Worm (Caenorhabditis elegans) whole organism, late embryonic: ENCODE results near the gene srx-59.

Source experiments
- F13H6.1 ChIP-seq: sonication (generic microtip); optimal IDR thresholded peaks from 2 replicates; lab custom pipeline; 2016; ENCODE audit warnings: missing genetic modification characterization, missing compliant biosample characterization
- T23F11.4 ChIP-seq: fragments of 200-800 bp; sonication (Bioruptor generic); optimal IDR thresholded peaks from 2 replicates; lab custom pipeline; 2018; ENCODE audit warnings: mild to moderate bottlenecking, missing genetic modification characterization, missing compliant biosample characterization
- ama-1 ChIP-seq: fragments of 150-350 bp; optimal IDR thresholded peaks from 2 replicates; lab custom pipeline; 2014
- ceh-18 ChIP-seq: sonication (generic microtip); optimal IDR thresholded peaks from 2 replicates; lab custom pipeline; 2016; ENCODE audit warnings: missing genetic modification characterization, missing compliant biosample characterization
- dmd-4 ChIP-seq: sonication (generic microtip); optimal IDR thresholded peaks from 2 replicates; lab custom pipeline; 2016; ENCODE audit warnings: borderline replicate concordance, missing genetic modification characterization, missing compliant biosample characterization
- dve-1 ChIP-seq: sonication (generic microtip); optimal IDR thresholded peaks from 2 replicates; lab custom pipeline; 2017; ENCODE audit warnings: antibody characterized with exemption, mild to moderate bottlenecking, missing genetic modification characterization, missing compliant biosample characterization
- hlh-13 ChIP-seq: fragments of 200-800 bp; sonication (Bioruptor generic); optimal IDR thresholded peaks from 2 replicates; lab custom pipeline; 2018; ENCODE audit warnings: mild to moderate bottlenecking, missing genetic modification characterization, missing compliant biosample characterization
- hlh-15 ChIP-seq: sonication (generic microtip); optimal IDR thresholded peaks from 2 replicates; lab custom pipeline; 2016; ENCODE audit warnings: missing genetic modification characterization, missing compliant biosample characterization
- lim-6 ChIP-seq: sonication (generic microtip); optimal IDR thresholded peaks from 2 replicates; lab custom pipeline; 2016; ENCODE audit warnings: missing genetic modification characterization, missing compliant biosample characterization
- rnt-1 ChIP-seq: sonication (generic microtip); optimal IDR thresholded peaks from 2 replicates; lab custom pipeline; 2016; ENCODE audit warnings: missing genetic modification characterization, missing compliant biosample characterization

DNA sequence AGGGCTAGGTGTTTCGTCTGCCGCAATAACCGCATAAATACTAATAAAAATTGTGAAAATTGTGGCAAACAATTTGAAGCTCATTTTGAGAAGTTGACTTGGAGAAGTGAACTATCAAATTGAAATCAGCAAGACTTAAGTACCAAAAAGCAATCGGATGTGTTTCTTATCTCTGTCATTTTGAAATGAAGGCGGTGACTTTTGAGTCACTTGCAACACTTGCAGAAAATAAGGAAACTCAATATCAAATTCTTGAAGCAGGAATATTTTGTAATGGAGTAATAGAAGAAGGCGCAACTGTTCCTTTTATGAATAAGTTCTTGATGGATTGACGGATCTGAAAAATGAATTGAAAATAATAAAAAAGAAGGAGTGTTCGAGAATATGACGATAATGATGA, 20.4 kb upstream of the srx-59 start, which contains the start of gene T07H8.11:
- TF ChIP-seq hlh-15 (tag; lab: Kevin White, UChicago) (no peak), T23F11.4 (no peak), F13H6.1 (tag; lab: Kevin White, UChicago) (no peak), hlh-13 (GFP tag; lab: Kevin White, UChicago) (no peak), rnt-1 (tag; lab: Kevin White, UChicago) (no peak), ceh-18 (no peak), dve-1 (no peak), lim-6 (no peak), ama-1 (no peak), dmd-4 (tag; lab: Kevin White, UChicago) (no peak)
